Fruit fly (Drosophila melanogaster): Measurements from ENCODE around the gene Toll-9.

Toll-9 gene

dm6 chr3L:20397770-20398169 is 31.2 kb upstream of the Toll-9 start (continued):
- TF ChIP-seq trh (GFP tag; optimal IDR thresholded peaks at IDR 0.05) (no peak), CG12155 (GFP tag; optimal IDR thresholded peaks at IDR 0.05) (no peak), Chrac-16 (GFP tag; optimal IDR thresholded peaks at IDR 0.05) (no peak), croc (GFP tag; conservative IDR thresholded peaks at IDR 0.05) (no peak), CG7786 (GFP tag; optimal IDR thresholded peaks at IDR 0.05) (no peak), bcd (GFP tag; optimal IDR thresholded peaks at IDR 0.05) (no peak), ase (GFP tag; IDR thresholded peaks at IDR 0.05) (0 out of 3 replicates have a peak, but pooled peaks have one; percentile 4), odd (GFP tag; optimal IDR thresholded peaks at IDR 0.05) (no peak), Gug (GFP tag; IDR thresholded peaks at IDR 0.05) (no peak), trem (tag; optimal IDR thresholded peaks at IDR 0.05) (no peak), Bteb2 (GFP tag; optimal IDR thresholded peaks at IDR 0.05) (no peak), Side (GFP tag; optimal IDR thresholded peaks at IDR 0.05) (no peak), CG2889 (GFP tag; IDR thresholded peaks at IDR 0.05) (no peak), CG32767 (GFP tag; IDR thresholded peaks at IDR 0.05) (no peak), lbe (GFP tag; optimal IDR thresholded peaks at IDR 0.05) (no peak), CG12744 (GFP tag; optimal IDR thresholded peaks at IDR 0.05) (no peak), CG4328 (GFP tag; optimal IDR thresholded peaks at IDR 0.05) (no peak), br (optimal IDR thresholded peaks at IDR 0.05) (no peak), CG9932 (GFP tag; IDR thresholded peaks at IDR 0.05) (no peak), CG7987 (GFP tag; optimal IDR thresholded peaks at IDR 0.05) (no peak), CG13624 (GFP tag; optimal IDR thresholded peaks at IDR 0.05) (no peak), Dfd (GFP tag; optimal IDR thresholded peaks at IDR 0.05) (no peak), Sox100B (GFP tag; optimal IDR thresholded peaks at IDR 0.05) (no peak), fd102C (GFP tag; optimal IDR thresholded peaks at IDR 0.05) (no peak), zf30C (GFP tag; optimal IDR thresholded peaks at IDR 0.05) (no peak), stwl (tag; optimal IDR thresholded peaks at IDR 0.05) (no peak), CG11560 (tag; IDR thresholded peaks at IDR 0.05) (no peak), cg (GFP tag; optimal IDR thresholded peaks at IDR 0.05) (peak; percentile 2), CG7928 (GFP tag; optimal IDR thresholded peaks at IDR 0.05) (no peak), Lhr (GFP tag; optimal IDR thresholded peaks at IDR 0.05) (no peak), gro (GFP tag; optimal IDR thresholded peaks at IDR 0.05) (no peak), tx (GFP tag; optimal IDR thresholded peaks at IDR 0.05) (no peak), Vsx1 (GFP tag; optimal IDR thresholded peaks at IDR 0.05) (no peak), Bdp1 (GFP tag; optimal IDR thresholded peaks at IDR 0.05) (no peak), Sry-β (GFP tag; optimal IDR thresholded peaks at IDR 0.05) (no peak), CG32532 (GFP tag; IDR thresholded peaks at IDR 0.05) (no peak), exex (tag; optimal IDR thresholded peaks at IDR 0.05) (no peak), slp2 (GFP tag; optimal IDR thresholded peaks at IDR 0.05) (no peak), CG9609 (GFP tag; optimal IDR thresholded peaks at IDR 0.05) (no peak), Spps (tag; optimal IDR thresholded peaks at IDR 0.05) (no peak), sna (GFP tag; IDR thresholded peaks at IDR 0.05; ENCODE audit: partially characterized antibody) (0 out of 2 replicates have a peak, but pooled peaks have one; percentile 37), Dref (GFP tag; IDR thresholded peaks at IDR 0.05) (no peak), lab (GFP tag; optimal IDR thresholded peaks at IDR 0.05) (no peak), Trl (optimal IDR thresholded peaks at IDR 0.05) (peak in 1 of 2 experiments; percentile 18), Trl (GFP tag; optimal IDR thresholded peaks at IDR 0.05) (no peak), D19B (GFP tag; optimal IDR thresholded peaks at IDR 0.05) (no peak), onecut (GFP tag; IDR thresholded peaks at IDR 0.05) (peak; percentile 24), CG6683 (GFP tag; optimal IDR thresholded peaks at IDR 0.05) (no peak), so (GFP tag; IDR thresholded peaks at IDR 0.05) (no peak; the same call in 2 of the 3 replicates), Meics (GFP tag; optimal IDR thresholded peaks at IDR 0.05) (peak; percentile 54), ems (GFP tag; optimal IDR thresholded peaks at IDR 0.05) (no peak), hkb (optimal IDR thresholded peaks at IDR 0.05) (no peak), hkb (GFP tag; IDR thresholded peaks at IDR 0.05) (0 out of 2 replicates have a peak, but pooled peaks have one; percentile 18)

Data from whole organism, embryonic.